Fruit fly (Drosophila melanogaster) whole organism, embryonic: ENCODE results near the gene CG13829.

Experiments used
- B-H2 ChIP-seq: fragments of 200-800 bp; sonication (Bioruptor generic); optimal IDR thresholded peaks from 2 replicates; lab custom pipeline; 2018; ENCODE audit warnings: missing biosample characterization, mild to moderate bottlenecking, missing genetic modification characterization
- Bgb ChIP-seq: fragments of 200-800 bp; sonication (Bioruptor generic); IDR thresholded peaks from 2 replicates; pipeline ENCODE4 v1.3.6; 2022; ENCODE audit warnings: missing biosample characterization, missing genetic modification characterization; ENCODE audit not compliant: partially characterized antibody
- BtbVII ChIP-seq: fragments of 200-800 bp; sonication (Bioruptor generic); optimal IDR thresholded peaks from 3 replicates; lab custom pipeline; 2017; ENCODE audit warnings: missing biosample characterization, mild to moderate bottlenecking, missing genetic modification characterization
- CG10543 ChIP-seq: fragments of 200-800 bp; sonication (Bioruptor generic); optimal IDR thresholded peaks from 3 replicates; lab custom pipeline; 2017; ENCODE audit warnings: missing biosample characterization, mild to moderate bottlenecking, missing genetic modification characterization, moderate library complexity
- CG12769 ChIP-seq: fragments of 200-800 bp; sonication (Bioruptor generic); optimal IDR thresholded peaks from 2 replicates; lab custom pipeline; 2019; ENCODE audit warnings: missing biosample characterization, mild to moderate bottlenecking, missing genetic modification characterization, moderate library complexity
- CG3163 ChIP-seq: fragments of 200-800 bp; sonication (Bioruptor generic); optimal IDR thresholded peaks from 3 replicates; lab custom pipeline; 2016; ENCODE audit warnings: missing biosample characterization, missing genetic modification characterization
- CG34376 ChIP-seq: fragments of 200-800 bp; sonication (Bioruptor generic); optimal IDR thresholded peaks from 2 replicates; lab custom pipeline; 2018; ENCODE audit warnings: missing biosample characterization, mild to moderate bottlenecking, missing genetic modification characterization
- CG34422 ChIP-seq: fragments of 200-800 bp; sonication (Bioruptor generic); IDR thresholded peaks from 3 replicates; pipeline ENCODE4 v1.3.6; 2022; ENCODE audit warnings: missing biosample characterization, missing genetic modification characterization
- CG3995 ChIP-seq: fragments of 200-800 bp; sonication (Bioruptor generic); optimal IDR thresholded peaks from 3 replicates; lab custom pipeline; 2016; ENCODE audit warnings: missing biosample characterization, missing genetic modification characterization
- CG4707 ChIP-seq: fragments of 200-800 bp; sonication (Bioruptor generic); optimal IDR thresholded peaks from 2 replicates; lab custom pipeline; 2018; ENCODE audit warnings: missing biosample characterization, mild to moderate bottlenecking, missing genetic modification characterization, moderate library complexity
- CG4820 ChIP-seq: fragments of 200-800 bp; sonication (Bioruptor generic); optimal IDR thresholded peaks from 3 replicates; lab custom pipeline; 2016; ENCODE audit warnings: missing biosample characterization, missing genetic modification characterization
- CG6683 ChIP-seq: fragments of 200-800 bp; sonication (Bioruptor generic); optimal IDR thresholded peaks from 2 replicates; lab custom pipeline; 2017; ENCODE audit warnings: missing biosample characterization, mild to moderate bottlenecking, missing genetic modification characterization, missing genetic modification reagents
- CG6689 ChIP-seq: fragments of 200-800 bp; sonication (Bioruptor generic); IDR thresholded peaks from 2 replicates; pipeline ENCODE4 v1.3.6; 2022; ENCODE audit warnings: missing biosample characterization, missing genetic modification characterization
- CG8388 ChIP-seq: fragments of 200-800 bp; sonication (Bioruptor generic); optimal IDR thresholded peaks from 2 replicates; lab custom pipeline; 2019; ENCODE audit warnings: missing biosample characterization, mild to moderate bottlenecking, missing genetic modification characterization, moderate library complexity
- D19B ChIP-seq: fragments of 200-800 bp; sonication (Bioruptor generic); optimal IDR thresholded peaks from 2 replicates; lab custom pipeline; 2017; ENCODE audit warnings: missing biosample characterization, mild to moderate bottlenecking, missing genetic modification characterization
- Dip2 ChIP-seq: fragments of 200-800 bp; sonication (Bioruptor generic); IDR thresholded peaks from 2 replicates; pipeline ENCODE4 v1.3.6; 2022; ENCODE audit warnings: missing biosample characterization, missing genetic modification characterization
- Dref ChIP-seq: fragments of 200-800 bp; sonication (Bioruptor generic); IDR thresholded peaks from 2 replicates; pipeline ENCODE4 v1.3.6; 2022; ENCODE audit warnings: missing biosample characterization, missing genetic modification characterization
- Eip74EF ChIP-seq, 2 experiments: fragments of 200-800 bp in 1 of 2; fragments of >200 bp in 1 of 2; sonication (Bioruptor generic) in 1 of 2; optimal IDR thresholded peaks; 2 replicates each; lab custom pipeline; 2017 to 2019; ENCODE audit warnings: missing biosample characterization in 2 of 2, missing genetic modification characterization in 2 of 2, mild to moderate bottlenecking in 1 of 2, moderate library complexity in 1 of 2
- GATAe ChIP-seq: fragments of 200-800 bp; sonication (Bioruptor generic); conservative IDR thresholded peaks from 2 replicates; pipeline ENCODE4 v1.3.6; 2022; ENCODE audit warnings: missing biosample characterization, missing genetic modification characterization
- HHEX ChIP-seq: fragments of 200-800 bp; sonication (Bioruptor generic); optimal IDR thresholded peaks from 3 replicates; lab custom pipeline; 2017; ENCODE audit warnings: missing biosample characterization, mild to moderate bottlenecking, missing genetic modification characterization, missing genetic modification reagents
- HmgD ChIP-seq: fragments of 200-800 bp; sonication (Bioruptor generic); optimal IDR thresholded peaks from 3 replicates; lab custom pipeline; 2016; ENCODE audit warnings: missing biosample characterization, missing genetic modification characterization
- Hmr ChIP-seq: fragments of 200-800 bp; sonication (Bioruptor generic); optimal IDR thresholded peaks from 3 replicates; lab custom pipeline; 2017; ENCODE audit warnings: mild to moderate bottlenecking, missing biosample characterization, missing genetic modification reagents, missing genetic modification characterization
- Hr39 ChIP-seq: fragments of >200 bp; optimal IDR thresholded peaks from 2 replicates; lab custom pipeline; 2017
- Kr ChIP-seq: fragments of 200-800 bp; sonication (Bioruptor generic); optimal IDR thresholded peaks from 2 replicates; lab custom pipeline; 2017; ENCODE audit warnings: missing biosample characterization, mild to moderate bottlenecking, missing genetic modification characterization
- NC2β ChIP-seq: fragments of 200-800 bp; sonication (Bioruptor generic); optimal IDR thresholded peaks from 2 replicates; lab custom pipeline; 2016; ENCODE audit warnings: missing biosample characterization, missing genetic modification characterization
- Ravus ChIP-seq: fragments of 200-800 bp; sonication (Bioruptor generic); IDR thresholded peaks from 2 replicates; pipeline ENCODE4 v1.3.6; 2022; ENCODE audit warnings: missing biosample characterization, missing genetic modification characterization
- ap ChIP-seq: fragments of 200-800 bp; sonication (Bioruptor generic); IDR thresholded peaks from 2 replicates; pipeline ENCODE4 v1.3.6; 2022; ENCODE audit warnings: missing biosample characterization, missing genetic modification characterization
- bcd ChIP-seq: fragments of 200-800 bp; sonication (Bioruptor generic); optimal IDR thresholded peaks from 2 replicates; lab custom pipeline; 2017; ENCODE audit warnings: missing biosample characterization, mild to moderate bottlenecking, missing genetic modification characterization
- bsh ChIP-seq, 2 experiments: fragments of 200-800 bp; sonication (Bioruptor generic); optimal IDR thresholded peaks; 2 replicates each; lab custom pipeline; 2017 to 2018; ENCODE audit warnings: mild to moderate bottlenecking in 2 of 2, missing biosample characterization in 2 of 2, missing genetic modification characterization in 2 of 2, moderate library complexity in 1 of 2
- croc ChIP-seq: fragments of 200-800 bp; sonication (Bioruptor generic); conservative IDR thresholded peaks from 3 replicates; pipeline ENCODE4 v1.3.6; 2022; ENCODE audit warnings: missing biosample characterization, missing genetic modification characterization
- ewg ChIP-seq: fragments of 200-800 bp; sonication (Bioruptor generic); optimal IDR thresholded peaks from 3 replicates; lab custom pipeline; 2017; ENCODE audit warnings: mild to moderate bottlenecking, missing biosample characterization, missing genetic modification reagents, missing genetic modification characterization
- exex ChIP-seq: fragments of 200-800 bp; sonication (Bioruptor generic); optimal IDR thresholded peaks from 4 replicates; lab custom pipeline; 2018; ENCODE audit warnings: missing biosample characterization, mild to moderate bottlenecking, missing genetic modification characterization, moderate library complexity
- fd64A ChIP-seq: fragments of 200-800 bp; sonication (Bioruptor generic); optimal IDR thresholded peaks from 3 replicates; lab custom pipeline; 2018; ENCODE audit warnings: missing biosample characterization, mild to moderate bottlenecking, missing genetic modification characterization
- gem ChIP-seq: fragments of 200-800 bp; sonication (Bioruptor generic); optimal IDR thresholded peaks from 2 replicates; lab custom pipeline; 2019; ENCODE audit warnings: missing biosample characterization, mild to moderate bottlenecking, missing genetic modification characterization, moderate library complexity
- gro ChIP-seq: fragments of 200-800 bp; sonication (Bioruptor generic); optimal IDR thresholded peaks from 2 replicates; lab custom pipeline; 2016; ENCODE audit warnings: missing biosample characterization, missing genetic modification characterization
- hb ChIP-seq: fragments of 200-800 bp; sonication (Bioruptor generic); IDR thresholded peaks from 3 replicates; pipeline ENCODE4 v1.3.6; 2022; ENCODE audit warnings: missing biosample characterization, missing genetic modification characterization; ENCODE audit not compliant: partially characterized antibody
- insv ChIP-seq, 2 experiments: fragments of 200-800 bp; sonication (Bioruptor generic); optimal IDR thresholded peaks; 3 replicates each; lab custom pipeline; 2016 to 2018; ENCODE audit warnings: missing biosample characterization in 2 of 2, missing genetic modification characterization in 2 of 2
- jumu ChIP-seq: fragments of 200-800 bp; sonication (Bioruptor generic); optimal IDR thresholded peaks from 3 replicates; lab custom pipeline; 2016; ENCODE audit warnings: missing biosample characterization, missing genetic modification characterization
- mirr ChIP-seq: fragments of 200-800 bp; sonication (Bioruptor generic); optimal IDR thresholded peaks from 3 replicates; lab custom pipeline; 2018; ENCODE audit warnings: missing biosample characterization, mild to moderate bottlenecking, missing genetic modification characterization
- nmo ChIP-seq: fragments of 200-800 bp; sonication (Bioruptor generic); optimal IDR thresholded peaks from 2 replicates; lab custom pipeline; 2018; ENCODE audit warnings: missing biosample characterization, mild to moderate bottlenecking, missing genetic modification characterization, moderate library complexity
- phol ChIP-seq: fragments of 200-800 bp; sonication (Bioruptor generic); optimal IDR thresholded peaks from 3 replicates; lab custom pipeline; 2018; ENCODE audit warnings: missing biosample characterization, mild to moderate bottlenecking, missing genetic modification characterization, moderate library complexity
- sug ChIP-seq: fragments of 200-800 bp; optimal IDR thresholded peaks from 2 replicates; lab custom pipeline; 2019; ENCODE audit warnings: missing biosample characterization, mild to moderate bottlenecking, missing genetic modification characterization, moderate library complexity
- tio ChIP-seq: fragments of 200-800 bp; sonication (Bioruptor generic); optimal IDR thresholded peaks from 2 replicates; lab custom pipeline; 2017; ENCODE audit warnings: missing biosample characterization, missing genetic modification characterization, inconsistent platforms
- tll ChIP-seq, 2 experiments: fragments of 200-800 bp in 1 of 2; fragments of >200 bp in 1 of 2; sonication (Bioruptor generic) in 1 of 2; optimal IDR thresholded peaks; 2 replicates each; lab custom pipeline; 2017 to 2019; ENCODE audit warnings: missing biosample characterization in 2 of 2, missing genetic modification characterization in 2 of 2, mild to moderate bottlenecking in 1 of 2, moderate library complexity in 1 of 2

CG13829 gene

DNA sequence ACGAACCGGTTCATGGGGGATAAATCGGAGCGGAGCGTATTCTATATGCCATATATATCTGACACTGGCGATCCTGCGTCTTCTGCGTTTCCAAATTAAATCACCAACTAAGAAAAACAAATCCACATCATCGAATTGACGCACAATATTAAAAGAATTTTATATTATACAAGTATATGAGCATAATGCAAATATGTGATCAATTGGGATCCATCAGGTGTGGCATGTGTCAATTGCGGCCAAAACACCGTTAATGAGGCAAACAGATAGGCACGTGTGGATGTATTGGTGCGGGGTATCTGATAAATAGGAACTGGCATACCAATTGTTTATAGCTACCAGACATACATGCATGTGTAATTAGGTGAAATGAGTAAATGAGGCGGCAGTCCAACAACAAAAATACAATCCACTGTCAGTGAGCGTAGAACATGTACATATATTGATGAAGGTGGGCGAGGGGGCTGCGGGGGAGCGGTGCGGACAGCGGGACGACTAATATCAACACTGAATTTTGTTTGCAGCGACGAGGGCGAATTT lies 17.0 kb upstream of the CG13829 start (continued):
- no peak for TF ChIP-seq gro (GFP tag; lab: Kevin White, UChicago)
- TF ChIP-seq gem: peak; percentile 12
- TF ChIP-seq HHEX (GFP tag; lab: Kevin White, UChicago): peak; percentile 48
- TF ChIP-seq BtbVII: peak; percentile 68
- TF ChIP-seq CG12769 (tag; lab: Kevin White, UChicago): peak; percentile 5
- TF ChIP-seq, all 482 proteins: peak for 38

- TF ChIP-seq ap (GFP tag; lab: Robert Waterston, UW): no peak
- no peak for TF ChIP-seq croc (GFP tag; lab: Robert Waterston, UW)
- TF ChIP-seq Hr39: no peak
- peak; percentile 80 for TF ChIP-seq mirr (GFP tag; lab: Kevin White, UChicago)
- no peak for TF ChIP-seq nmo
- no peak for TF ChIP-seq Ravus
- TF ChIP-seq CG10543: no peak
- no peak for TF ChIP-seq CG3163
- TF ChIP-seq exex (tag; lab: Kevin White, UChicago): peak; percentile 88
- TF ChIP-seq bcd (GFP tag; lab: Kevin White, UChicago): no peak
- no peak for TF ChIP-seq fd64A (GFP tag; lab: Kevin White, UChicago)
- no peak for TF ChIP-seq CG6689 (GFP tag; lab: Robert Waterston, UW)
- no peak for TF ChIP-seq phol
- TF ChIP-seq CG3995 (GFP tag; lab: Kevin White, UChicago): no peak
- TF ChIP-seq CG6683: no peak
- no peak for TF ChIP-seq tio (GFP tag; lab: Kevin White, UChicago)
- peak; percentile 82 for TF ChIP-seq CG34376 (GFP tag; lab: Kevin White, UChicago)
- no peak for TF ChIP-seq HmgD (GFP tag; lab: Kevin White, UChicago)
- TF ChIP-seq insv (GFP tag; optimal IDR thresholded peaks at IDR 0.05; lab: Kevin White, UChicago): no peak
- TF ChIP-seq Dref (GFP tag; lab: Robert Waterston, UW): no peak
- no peak for TF ChIP-seq CG34422
- no peak for TF ChIP-seq Kr (GFP tag; lab: Kevin White, UChicago)
- no peak for TF ChIP-seq Eip74EF (GFP tag; optimal IDR thresholded peaks at IDR 0.05; lab: Kevin White, UChicago)
- TF ChIP-seq GATAe (GFP tag; lab: Robert Waterston, UW): peak; percentile 61
- peak; percentile 2 for TF ChIP-seq sug (tag; lab: Kevin White, UChicago)
- TF ChIP-seq Hmr (GFP tag; lab: Kevin White, UChicago): no peak
- peak; percentile 18 for TF ChIP-seq B-H2
- TF ChIP-seq CG4820 (GFP tag; lab: Kevin White, UChicago): no peak
- TF ChIP-seq ewg (GFP tag; lab: Kevin White, UChicago): no peak
- peak; percentile 18 for TF ChIP-seq BtbVII
- TF ChIP-seq hb (GFP tag; lab: Robert Waterston, UW): no peak
- no peak for TF ChIP-seq jumu (GFP tag; lab: Kevin White, UChicago)
- TF ChIP-seq bsh (GFP tag; optimal IDR thresholded peaks at IDR 0.05; lab: Kevin White, UChicago): no peak
- TF ChIP-seq CG8388 (GFP tag; lab: Kevin White, UChicago): no peak
- TF ChIP-seq tll (GFP tag; optimal IDR thresholded peaks at IDR 0.05; lab: Kevin White, UChicago): no peak
- no peak for TF ChIP-seq Bgb (GFP tag; lab: Robert Waterston, UW)
- TF ChIP-seq NC2β (GFP tag; lab: Kevin White, UChicago): no peak
- TF ChIP-seq CG4707 (GFP tag; lab: Kevin White, UChicago): no peak
- no peak for TF ChIP-seq D19B (GFP tag; lab: Kevin White, UChicago)
- TF ChIP-seq Dip2 (GFP tag; lab: Robert Waterston, UW): no peak
Measured at dm6 chr3R:23177457-23177856, 16.3 kb upstream of the CG13829 start.
